Worm (Caenorhabditis elegans): ENCODE results near the gene C29A12.1.

DNA sequence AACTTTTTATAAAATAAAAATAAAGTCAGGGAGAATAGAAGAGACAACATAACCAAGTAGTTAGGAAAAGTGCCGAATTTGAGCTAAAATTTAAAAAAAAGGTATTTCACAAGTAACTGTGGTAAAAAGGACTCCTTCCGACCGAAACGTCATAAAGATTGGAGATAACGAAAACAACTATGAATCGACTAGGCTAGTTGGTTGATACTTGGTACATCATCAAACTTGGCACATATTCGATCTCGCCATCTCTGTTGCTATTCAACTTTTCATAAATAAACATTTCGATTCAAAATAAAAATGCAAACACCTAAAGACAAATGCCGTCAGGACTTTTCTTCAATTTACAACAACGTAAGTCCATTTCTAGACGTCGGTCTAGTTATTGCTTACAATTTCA, 1.5 kb downstream of the C29A12.1 start, which contains the start of gene C29A12.22:
- no peak for TF ChIP-seq R02D3.7 (tag; optimal IDR thresholded peaks at IDR 0.05)
- no peak for TF ChIP-seq fos-1 (tag; optimal IDR thresholded peaks at IDR 0.05)
- no peak for TF ChIP-seq F13H6.1 (tag; optimal IDR thresholded peaks at IDR 0.05)
- no peak for TF ChIP-seq ztf-4 (tag; optimal IDR thresholded peaks at IDR 0.05)
- no peak for TF ChIP-seq nhr-12 (tag; optimal IDR thresholded peaks at IDR 0.05)
- TF ChIP-seq egl-27 (tag; optimal IDR thresholded peaks at IDR 0.05) = no peak
- no peak for TF ChIP-seq alr-1 (tag; optimal IDR thresholded peaks at IDR 0.05)
- no peak for TF ChIP-seq snpc-4 (tag; optimal IDR thresholded peaks at IDR 0.05)
- TF ChIP-seq lin-11 (tag; optimal IDR thresholded peaks at IDR 0.05) = no peak
- TF ChIP-seq unc-55 (GFP tag; optimal IDR thresholded peaks at IDR 0.05) = no peak
